Fruit fly (Drosophila melanogaster) whole organism, embryonic: Measurements from ENCODE around the gene Dyrk2.

Experiments
- H2.0 ChIP-seq: fragments of 200-800 bp; sonication (Bioruptor generic); IDR thresholded peaks from 2 replicates; pipeline ENCODE4 v1.3.6; 2022; ENCODE audit warnings: missing biosample characterization, missing genetic modification characterization
- gro ChIP-seq: fragments of 200-800 bp; sonication (Bioruptor generic); optimal IDR thresholded peaks from 2 replicates; lab custom pipeline; 2016; ENCODE audit warnings: missing biosample characterization, missing genetic modification characterization

dm6 chr2L:14223355-14223754, 10.6 kb downstream of the Dyrk2 start:
- TF ChIP-seq gro (GFP tag; lab: Kevin White, UChicago) (no peak), H2.0 (GFP tag; lab: Robert Waterston, UW) (no peak)
